Worm (Caenorhabditis elegans) whole organism, young adult: Measurements from ENCODE around the gene kqt-3.

Source experiments
- C06A6.2 ChIP-seq: fragments of 200-800 bp; sonication (Bioruptor generic); conservative IDR thresholded peaks from 2 replicates; pipeline ENCODE4 v1.3.6; 2022; ENCODE audit warnings: missing genetic modification characterization, missing compliant biosample characterization
- F10E7.11 ChIP-seq: sonication (generic microtip); optimal IDR thresholded peaks from 2 replicates; lab custom pipeline; 2017; ENCODE audit warnings: mild to moderate bottlenecking, missing genetic modification characterization, moderate library complexity, missing compliant biosample characterization
- F33H1.4 ChIP-seq: fragments of 200-800 bp; sonication (Bioruptor generic); IDR thresholded peaks from 2 replicates; pipeline ENCODE4 v1.3.6; 2022; ENCODE audit warnings: missing genetic modification reagents, missing genetic modification characterization, missing compliant biosample characterization
- F39B2.1 ChIP-seq: fragments of 200-800 bp; sonication (Bioruptor generic); IDR thresholded peaks from 2 replicates; pipeline ENCODE4 v1.3.6; 2022; ENCODE audit warnings: missing genetic modification reagents, missing genetic modification characterization, missing compliant biosample characterization
- Y53F4B.3 ChIP-seq: fragments of 200-800 bp; sonication (Bioruptor generic); IDR thresholded peaks from 2 replicates; pipeline ENCODE4 v1.3.6; 2022; ENCODE audit warnings: missing genetic modification reagents, missing genetic modification characterization, missing compliant biosample characterization
- Y56A3A.18 ChIP-seq: fragments of 200-800 bp; sonication (Bioruptor generic); IDR thresholded peaks from 2 replicates; pipeline ENCODE4 v1.3.6; 2022; ENCODE audit warnings: missing genetic modification reagents, missing genetic modification characterization, missing compliant biosample characterization
- Y67H2A.10 ChIP-seq: fragments of 200-800 bp; sonication (Bioruptor generic); conservative IDR thresholded peaks from 2 replicates; pipeline ENCODE4 v1.3.6; 2022; ENCODE audit warnings: missing genetic modification reagents, missing genetic modification characterization, missing compliant biosample characterization
- ZK185.1 ChIP-seq: sonication (generic microtip); optimal IDR thresholded peaks from 2 replicates; lab custom pipeline; 2016; ENCODE audit warnings: mild to moderate bottlenecking, missing genetic modification characterization, missing compliant biosample characterization; ENCODE audit not compliant: poor library complexity, severe bottlenecking
- attf-3 ChIP-seq: fragments of 200-800 bp; sonication (Bioruptor generic); conservative IDR thresholded peaks from 2 replicates; pipeline ENCODE4 v1.3.6; 2022; ENCODE audit warnings: missing genetic modification reagents, missing genetic modification characterization, missing compliant biosample characterization
- dox-1 ChIP-seq: fragments of 200-800 bp; sonication (Bioruptor generic); IDR thresholded peaks from 2 replicates; pipeline ENCODE4 v1.3.6; 2022; ENCODE audit warnings: missing genetic modification reagents, missing genetic modification characterization, missing compliant biosample characterization
- dpl-1 ChIP-seq: fragments of 150-350 bp; optimal IDR thresholded peaks from 2 replicates; lab custom pipeline; 2014; ENCODE audit warnings: missing biosample characterization, missing genetic modification reagents, missing genetic modification characterization
- egl-18 ChIP-seq: fragments of 200-800 bp; sonication (Bioruptor generic); IDR thresholded peaks from 2 replicates; pipeline ENCODE4 v1.3.6; 2022; ENCODE audit warnings: missing genetic modification reagents, missing genetic modification characterization, missing compliant biosample characterization
- ekl-4 ChIP-seq: fragments of 200-800 bp; sonication (Bioruptor generic); IDR thresholded peaks from 2 replicates; pipeline ENCODE4 v1.3.6; 2022; ENCODE audit warnings: missing genetic modification reagents, missing genetic modification characterization, missing compliant biosample characterization
- fkh-3 ChIP-seq: sonication (generic microtip); optimal IDR thresholded peaks from 2 replicates; lab custom pipeline; 2016; ENCODE audit warnings: mild to moderate bottlenecking, missing genetic modification characterization, missing compliant biosample characterization
- hlh-12 ChIP-seq: sonication (generic microtip); optimal IDR thresholded peaks from 2 replicates; lab custom pipeline; 2016; ENCODE audit warnings: missing genetic modification characterization, missing compliant biosample characterization
- hmg-1.2 ChIP-seq: fragments of 200-800 bp; sonication (Bioruptor generic); IDR thresholded peaks from 2 replicates; pipeline ENCODE4 v1.3.6; 2022; ENCODE audit warnings: missing genetic modification reagents, missing genetic modification characterization, missing compliant biosample characterization
- hmg-20 ChIP-seq: fragments of 200-800 bp; sonication (Bioruptor generic); IDR thresholded peaks from 2 replicates; pipeline ENCODE4 v1.3.6; 2022; ENCODE audit warnings: missing genetic modification reagents, missing genetic modification characterization, missing compliant biosample characterization
- hsf-1 ChIP-seq: fragments of 200-800 bp; sonication (Bioruptor generic); IDR thresholded peaks from 2 replicates; pipeline ENCODE4 v1.3.6; 2022; ENCODE audit warnings: missing genetic modification reagents, missing genetic modification characterization, missing compliant biosample characterization
- let-607 ChIP-seq, 2 experiments: fragments of 200-800 bp in 1 of 2; sonication (Bioruptor generic) in 1 of 2; sonication (generic microtip) in 1 of 2; optimal IDR thresholded peaks; 2 replicates each; lab custom pipeline; 2016 to 2018; ENCODE audit warnings: mild to moderate bottlenecking in 2 of 2, missing compliant biosample characterization in 2 of 2, missing genetic modification characterization in 2 of 2, moderate library complexity in 2 of 2, missing genotype in 1 of 2
- lin-26 ChIP-seq: fragments of 200-800 bp; sonication (Bioruptor generic); IDR thresholded peaks from 2 replicates; pipeline ENCODE4 v1.3.6; 2022; ENCODE audit warnings: missing genetic modification reagents, missing genetic modification characterization, missing compliant biosample characterization
- madf-3 ChIP-seq: fragments of 200-800 bp; sonication (Bioruptor generic); IDR thresholded peaks from 2 replicates; pipeline ENCODE4 v1.3.6; 2022; ENCODE audit warnings: missing genetic modification reagents, missing genetic modification characterization, missing compliant biosample characterization
- nfyb-1 ChIP-seq: fragments of 200-800 bp; sonication (Bioruptor generic); IDR thresholded peaks from 2 replicates; pipeline ENCODE4 v1.3.6; 2022; ENCODE audit warnings: missing genetic modification reagents, missing genetic modification characterization, missing compliant biosample characterization
- nhr-80 ChIP-seq: sonication (generic microtip); optimal IDR thresholded peaks from 2 replicates; lab custom pipeline; 2016; ENCODE audit warnings: missing genetic modification characterization, missing compliant biosample characterization
- nhr-90 ChIP-seq: sonication (generic microtip); optimal IDR thresholded peaks from 2 replicates; lab custom pipeline; 2016; ENCODE audit warnings: missing genotype, mild to moderate bottlenecking, missing genetic modification characterization, missing compliant biosample characterization
- rpc-1 ChIP-seq, 2 experiments: fragments of 150-350 bp in 1 of 2; sonication (generic microtip) in 1 of 2; optimal IDR thresholded peaks; 2 replicates each; lab custom pipeline; 2014 to 2018; ENCODE audit warnings: missing biosample characterization in 1 of 2, missing genetic modification characterization in 1 of 2, missing genetic modification reagents in 1 of 2, missing genotype in 1 of 2
- snpc-3.4 ChIP-seq: sonication (generic microtip); optimal IDR thresholded peaks from 2 replicates; lab custom pipeline; 2017; ENCODE audit warnings: missing genetic modification characterization, mild to moderate bottlenecking, missing compliant biosample characterization, antibody characterized with exemption, moderate library complexity, missing genotype, missing genetic modification reagents
- somi-1 ChIP-seq: fragments of 200-800 bp; sonication (Bioruptor generic); optimal IDR thresholded peaks from 2 replicates; lab custom pipeline; 2018; ENCODE audit warnings: mild to moderate bottlenecking, missing genetic modification characterization, missing compliant biosample characterization
- tlf-1 ChIP-seq: fragments of 200-800 bp; sonication (Bioruptor generic); optimal IDR thresholded peaks from 2 replicates; lab custom pipeline; 2018; ENCODE audit warnings: mild to moderate bottlenecking, missing genetic modification characterization, missing compliant biosample characterization
- xnd-1 ChIP-seq: sonication (generic microtip); optimal IDR thresholded peaks from 2 replicates; lab custom pipeline; 2016; ENCODE audit warnings: missing genotype, missing genetic modification reagents, missing genetic modification characterization, missing compliant biosample characterization
- ztf-3 ChIP-seq: fragments of 200-800 bp; sonication (Bioruptor generic); optimal IDR thresholded peaks from 2 replicates; lab custom pipeline; 2018; ENCODE audit warnings: mild to moderate bottlenecking, missing genetic modification characterization, missing compliant biosample characterization

The kqt-3 gene

DNA sequence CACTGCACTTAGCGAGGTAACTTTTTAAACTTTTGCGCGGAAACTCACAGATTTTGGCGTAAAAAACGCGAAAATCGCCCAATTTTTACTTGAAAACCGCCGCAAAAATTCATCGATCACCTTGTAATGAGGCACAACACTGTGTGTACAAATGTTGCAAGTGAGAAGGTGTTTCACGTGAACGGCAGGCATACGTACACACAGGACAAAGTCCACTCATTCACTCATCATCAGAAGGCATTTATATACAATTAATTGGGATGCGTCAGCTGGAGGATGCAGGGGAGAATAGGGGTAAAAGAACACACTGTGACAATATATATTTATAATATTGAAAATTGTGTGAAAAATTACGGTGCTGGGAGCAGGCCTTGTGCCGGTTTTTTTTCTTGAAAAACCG lies 40.8 kb downstream of the kqt-3 start:
- TF ChIP-seq C06A6.2 (no peak), fkh-3 (tag; lab: Kevin White, UChicago) (no peak), ZK185.1 (tag; lab: Kevin White, UChicago) (no peak), hmg-1.2 (no peak), madf-3 (GFP tag; lab: Robert Waterston, UW) (no peak), ztf-3 (GFP tag; lab: Kevin White, UChicago) (no peak)
- TF ChIP-seq, all 124 proteins: peak for 0

ce11 chrII:13737751-13738525 lies 41.9 kb downstream of the kqt-3 start:
- TF ChIP-seq hsf-1 (GFP tag; lab: Robert Waterston, UW) (no peak), F10E7.11 (tag; lab: Kevin White, UChicago) (no peak), dox-1 (GFP tag; lab: Robert Waterston, UW) (no peak), rpc-1 (optimal IDR thresholded peaks at IDR 0.05; lab: Kevin White, UChicago) (no peak), rpc-1 (tag; optimal IDR thresholded peaks at IDR 0.05; lab: Kevin White, UChicago) (no peak), hmg-20 (GFP tag; lab: Robert Waterston, UW) (no peak), F33H1.4 (GFP tag; lab: Robert Waterston, UW) (no peak), nhr-80 (tag; lab: Kevin White, UChicago) (peak; percentile 49), xnd-1 (tag; lab: Kevin White, UChicago) (peak; percentile 14), Y56A3A.18 (GFP tag; lab: Robert Waterston, UW) (no peak), let-607 (tag; optimal IDR thresholded peaks at IDR 0.05; lab: Kevin White, UChicago) (peak in 1 of 2 experiments; percentile 70)

DNA sequence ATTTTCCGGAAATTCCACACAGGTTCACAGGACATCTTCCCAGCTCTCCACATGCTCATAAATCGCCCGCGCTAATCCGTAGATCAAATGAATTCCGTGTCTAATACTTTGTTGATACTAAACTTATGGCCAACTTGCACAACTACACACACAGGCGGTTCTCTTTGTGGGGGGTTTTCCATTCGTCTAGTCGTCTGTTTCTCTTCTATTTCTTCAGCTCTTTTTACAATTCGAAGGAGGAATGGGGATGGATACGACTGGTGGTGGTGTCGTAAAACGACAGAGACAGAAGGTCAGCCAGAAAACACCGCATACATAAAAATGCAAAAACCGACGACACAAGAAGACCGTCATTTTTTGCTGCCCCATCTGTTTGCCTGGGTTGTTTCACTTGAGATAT lies 43.3 kb downstream of the kqt-3 start:
- TF ChIP-seq Y67H2A.10 (GFP tag; lab: Robert Waterston, UW) (no peak), somi-1 (GFP tag; lab: Kevin White, UChicago) (no peak), madf-3 (GFP tag; lab: Robert Waterston, UW) (no peak), Y53F4B.3 (no peak), ekl-4 (GFP tag; lab: Robert Waterston, UW) (no peak), hlh-12 (no peak), attf-3 (GFP tag; lab: Robert Waterston, UW) (no peak), dpl-1 (no peak), F39B2.1 (GFP tag; lab: Robert Waterston, UW) (no peak), nhr-80 (tag; lab: Kevin White, UChicago) (no peak), lin-26 (GFP tag; lab: Robert Waterston, UW) (no peak), tlf-1 (GFP tag; lab: Kevin White, UChicago) (no peak), rpc-1 (optimal IDR thresholded peaks at IDR 0.05; lab: Kevin White, UChicago) (no peak), rpc-1 (tag; optimal IDR thresholded peaks at IDR 0.05; lab: Kevin White, UChicago) (no peak), snpc-3.4 (tag; lab: Kevin White, UChicago) (no peak), egl-18 (GFP tag; lab: Robert Waterston, UW) (no peak)

ce11 chrII:13741449-13741848 lies 45.4 kb downstream of the kqt-3 start, which contains the start of gene mig-14:
Gene mig-14 (plus strand): TSS chrII:13741738.
- TF ChIP-seq nhr-90 (tag; lab: Kevin White, UChicago): no peak
- TF ChIP-seq nfyb-1 (GFP tag; lab: Robert Waterston, UW): 0 out of 2 replicates have a peak, but pooled peaks have one; percentile 37
- no peak for TF ChIP-seq hsf-1 (GFP tag; lab: Robert Waterston, UW)
- TF ChIP-seq, all 124 proteins: peak for 1
